Worm (Caenorhabditis elegans): ENCODE data around the gene T10H4.4.

- TF ChIP-seq ceh-82 (tag; optimal IDR thresholded peaks at IDR 0.05) = no peak
- no peak for TF ChIP-seq Y105C5A.15 (GFP tag; IDR thresholded peaks at IDR 0.05)
- TF ChIP-seq nhr-76 (tag; optimal IDR thresholded peaks at IDR 0.05) = no peak
- TF ChIP-seq pqm-1 (tag; optimal IDR thresholded peaks at IDR 0.05) = no peak
Measured at ce11 chrV:15241259-15241658, 30.9 kb downstream of the T10H4.4 start, which contains the start of gene chil-12.
